Worm (Caenorhabditis elegans): ENCODE measurements around the gene algn-5.

ce11 chrV:4170138-4170537 lies 25.2 kb upstream of the algn-5 start, which contains the start of gene Y45G5AM.7:
- TF ChIP-seq hlh-30 (tag; optimal IDR thresholded peaks at IDR 0.05; ENCODE audit: insufficient read depth) (no peak), unc-86 (tag; optimal IDR thresholded peaks at IDR 0.05) (no peak)
